Worm (Caenorhabditis elegans): Measurements from ENCODE around the gene clec-153.

The clec-153 gene

DNA sequence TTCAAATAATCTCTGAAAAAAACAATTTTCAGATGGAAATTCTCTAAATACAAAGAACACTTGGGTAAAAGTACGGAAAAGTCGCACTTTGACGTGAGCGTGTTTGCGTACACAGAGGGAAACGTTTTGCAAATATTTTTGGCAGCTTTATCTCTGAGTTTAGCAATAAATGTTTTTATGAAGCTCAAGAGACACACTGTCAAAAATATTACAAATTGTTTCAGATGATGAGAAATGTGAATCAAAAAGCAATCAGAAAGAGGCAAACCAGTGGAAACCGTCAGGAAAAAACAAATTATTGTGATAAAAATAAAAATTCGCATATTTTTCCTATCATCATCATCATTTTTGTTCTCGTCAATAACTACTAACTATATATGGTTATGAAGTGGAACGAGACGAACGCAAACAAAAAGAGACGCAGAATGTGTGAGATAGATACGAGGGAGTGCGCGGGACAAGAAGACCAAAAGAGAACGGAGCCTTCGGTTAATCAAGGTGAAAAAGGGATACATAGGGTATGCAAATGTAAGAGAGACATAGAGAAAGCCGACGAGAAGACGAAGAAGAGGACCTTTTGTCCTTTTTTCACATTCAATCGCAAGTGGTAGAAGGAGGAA lies 22.6 kb upstream of the clec-153 start, which contains the start of gene sel-2:
Gene sel-2 (minus strand): TSS at position 51 of the 620 bp plus-strand sequence.
- TF ChIP-seq ceh-9 (tag; optimal IDR thresholded peaks at IDR 0.05): no peak
- TF ChIP-seq pha-4 (tag; optimal IDR thresholded peaks at IDR 0.05): no peak
- TF ChIP-seq ceh-31 (tag; optimal IDR thresholded peaks at IDR 0.05): peak; percentile 67
- TF ChIP-seq C08G9.2 (tag; optimal IDR thresholded peaks at IDR 0.05): no peak
- no peak for TF ChIP-seq ceh-2 (tag; optimal IDR thresholded peaks at IDR 0.05)
- TF ChIP-seq unc-3 (GFP tag; conservative IDR thresholded peaks at IDR 0.05): no peak
- no peak for TF ChIP-seq unc-3 (tag; optimal IDR thresholded peaks at IDR 0.05)
- TF ChIP-seq ceh-24 (tag; optimal IDR thresholded peaks at IDR 0.05): no peak
- TF ChIP-seq nfya-1 (tag; optimal IDR thresholded peaks at IDR 0.05): peak; percentile 54
- peak; percentile 74 for TF ChIP-seq unc-42 (tag; optimal IDR thresholded peaks at IDR 0.05)
- no peak for TF ChIP-seq che-1 (tag; optimal IDR thresholded peaks at IDR 0.05)
- TF ChIP-seq ceh-48 (tag; optimal IDR thresholded peaks at IDR 0.05): no peak
- TF ChIP-seq tbx-2 (tag; optimal IDR thresholded peaks at IDR 0.05): peak; percentile 49

DNA sequence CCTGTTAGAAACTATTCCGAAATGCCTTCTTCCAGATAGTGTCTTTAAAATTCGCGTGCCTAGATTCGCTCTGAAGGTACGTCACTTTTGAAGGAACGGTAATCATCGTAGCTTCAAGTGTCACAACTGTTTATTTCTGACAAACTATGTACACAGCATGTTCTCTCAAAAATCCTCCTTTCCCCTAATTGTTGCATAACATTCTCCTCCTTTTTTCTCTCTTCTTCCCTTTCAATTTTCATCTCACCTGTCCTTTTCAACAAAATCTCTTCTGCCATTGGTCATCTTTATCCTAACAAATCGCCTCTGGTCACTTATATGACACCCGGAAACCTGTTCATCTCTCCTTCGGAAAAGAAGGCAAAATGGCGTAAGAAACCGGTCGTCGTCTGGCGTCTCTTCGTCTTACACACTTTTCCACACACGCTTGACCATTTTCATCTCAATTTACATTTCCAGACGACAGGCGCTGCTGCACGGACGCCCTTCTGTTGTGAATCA lies 18.9 kb upstream of the clec-153 start, which contains the start of gene lips-3:
Gene lips-3 (plus strand): TSS at position 458 of the 501 bp plus-strand sequence.
- TF ChIP-seq F13H6.1 (tag; optimal IDR thresholded peaks at IDR 0.05) (peak; percentile 1), hlh-6 (tag; optimal IDR thresholded peaks at IDR 0.05) (no peak)

DNA sequence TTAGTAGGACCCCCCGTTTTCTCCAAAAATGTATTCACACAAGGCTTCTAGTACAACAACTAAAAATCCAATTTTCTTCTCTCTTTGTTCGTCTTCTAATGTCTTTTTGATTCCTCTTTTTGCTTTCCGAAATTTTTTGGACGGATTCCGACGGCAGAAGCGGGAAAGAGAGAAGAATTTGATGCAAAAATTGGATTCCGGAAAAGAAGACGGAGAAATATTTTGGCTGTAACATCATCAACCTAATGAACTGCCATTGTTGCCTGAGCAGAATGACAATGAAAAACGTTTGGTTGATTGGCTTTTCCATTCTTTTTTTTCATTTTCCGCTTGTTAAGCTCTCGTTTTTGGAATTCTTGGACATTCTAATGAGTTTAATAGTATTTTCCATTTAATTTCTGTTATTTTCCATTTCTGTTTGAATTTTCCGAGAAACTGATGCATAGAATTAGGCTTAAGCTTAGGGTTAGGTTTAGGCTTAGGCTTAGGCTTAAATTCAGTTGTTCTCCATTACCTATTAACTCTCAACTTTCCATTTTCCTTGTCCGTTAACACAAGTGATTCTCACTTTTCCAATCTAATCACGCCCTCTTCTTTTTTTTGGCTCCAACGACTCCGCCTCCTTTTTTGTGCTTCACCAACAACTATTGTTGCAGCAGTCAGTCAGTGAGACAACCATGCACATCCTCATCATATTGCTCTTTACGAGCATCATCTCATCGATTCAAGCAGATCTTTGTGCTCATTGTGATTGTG lies 12.5 kb upstream of the clec-153 start, which contains the start of gene lron-5:
Gene lron-5 (plus strand): TSS at position 655 of the 756 bp plus-strand sequence.
- TF ChIP-seq odd-2 (tag; optimal IDR thresholded peaks at IDR 0.05): no peak
- TF ChIP-seq unc-42 (tag; optimal IDR thresholded peaks at IDR 0.05): peak; percentile 45

DNA sequence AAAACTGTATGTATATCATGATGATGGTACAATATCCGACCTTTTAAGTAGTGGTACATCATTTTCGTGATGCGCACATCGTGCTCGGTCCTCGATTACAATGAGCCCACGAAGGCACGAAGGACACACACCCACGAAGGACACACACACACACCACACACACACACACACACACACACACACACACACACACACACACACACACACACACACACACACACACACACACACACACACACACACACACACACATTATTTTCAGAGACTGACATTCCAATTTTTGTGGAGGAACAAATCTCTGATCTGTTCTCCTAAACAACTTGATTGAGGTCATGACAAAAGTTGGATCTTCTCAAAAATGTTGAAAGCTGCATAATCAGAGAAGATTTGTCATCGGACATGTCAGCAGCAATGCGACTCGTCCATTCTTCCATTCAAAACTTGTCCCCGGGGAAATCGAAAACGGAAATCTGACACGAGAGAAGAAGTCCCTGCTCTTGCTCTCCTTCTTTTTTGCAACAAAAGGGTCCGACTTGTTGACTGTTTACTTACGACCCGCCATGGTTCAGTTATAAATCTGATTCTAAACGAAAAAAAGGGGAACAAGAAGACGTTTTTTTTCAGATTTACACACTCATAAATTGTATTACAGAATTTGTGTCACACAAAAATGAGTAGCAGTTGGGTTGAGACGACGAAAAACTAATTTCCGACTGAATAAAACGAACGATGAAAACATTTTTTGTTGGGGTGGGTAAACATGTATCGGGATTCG lies 8.7 kb upstream of the clec-153 start:
- TF ChIP-seq sox-2 (GFP tag; IDR thresholded peaks at IDR 0.05): no peak
- no peak for TF ChIP-seq pat-9 (tag; optimal IDR thresholded peaks at IDR 0.05)
- no peak for TF ChIP-seq ceh-45 (GFP tag; IDR thresholded peaks at IDR 0.05)
- no peak for TF ChIP-seq T23F11.4 (GFP tag; optimal IDR thresholded peaks at IDR 0.05)
- TF ChIP-seq lim-6 (tag; optimal IDR thresholded peaks at IDR 0.05): no peak
- TF ChIP-seq tbx-7 (tag; optimal IDR thresholded peaks at IDR 0.05): no peak
- no peak for TF ChIP-seq C08G9.2 (tag; optimal IDR thresholded peaks at IDR 0.05)
- TF ChIP-seq hlh-30 (tag; optimal IDR thresholded peaks at IDR 0.05; ENCODE audit: insufficient read depth): no peak
- TF ChIP-seq unc-55 (GFP tag; optimal IDR thresholded peaks at IDR 0.05): no peak
- TF ChIP-seq hlh-6 (tag; optimal IDR thresholded peaks at IDR 0.05): no peak
- no peak for TF ChIP-seq ceh-34 (tag; optimal IDR thresholded peaks at IDR 0.05)
- TF ChIP-seq ref-2 (tag; optimal IDR thresholded peaks at IDR 0.05): no peak
- TF ChIP-seq unc-86 (tag; optimal IDR thresholded peaks at IDR 0.05): no peak
- TF ChIP-seq unc-42 (tag; optimal IDR thresholded peaks at IDR 0.05): peak; percentile 2
- TF ChIP-seq ets-4 (tag; optimal IDR thresholded peaks at IDR 0.05): no peak
- TF ChIP-seq eyg-1 (tag; optimal IDR thresholded peaks at IDR 0.05): no peak
- TF ChIP-seq nhr-232 (tag; optimal IDR thresholded peaks at IDR 0.05): no peak
- no peak for TF ChIP-seq syd-9 (tag; optimal IDR thresholded peaks at IDR 0.05)
- TF ChIP-seq sdc-2 (tag; optimal IDR thresholded peaks at IDR 0.05): no peak
- TF ChIP-seq zip-5 (tag; optimal IDR thresholded peaks at IDR 0.05): no peak
- TF ChIP-seq ceh-6 (GFP tag; optimal IDR thresholded peaks at IDR 0.05): peak; percentile 42
- no peak for TF ChIP-seq odd-2 (tag; optimal IDR thresholded peaks at IDR 0.05)
- no peak for TF ChIP-seq che-1 (tag; optimal IDR thresholded peaks at IDR 0.05)
- TF ChIP-seq gmeb-2 (tag; optimal IDR thresholded peaks at IDR 0.05): peak; percentile 28
- no peak for TF ChIP-seq ceh-31 (tag; optimal IDR thresholded peaks at IDR 0.05)
- TF ChIP-seq nfya-1 (tag; optimal IDR thresholded peaks at IDR 0.05): no peak
- TF ChIP-seq ceh-19 (GFP tag; optimal IDR thresholded peaks at IDR 0.05): peak; percentile 61
- no peak for TF ChIP-seq ceh-9 (tag; optimal IDR thresholded peaks at IDR 0.05)
- TF ChIP-seq hlh-8 (tag; optimal IDR thresholded peaks at IDR 0.05): no peak
- TF ChIP-seq K02D7.2 (tag; optimal IDR thresholded peaks at IDR 0.05): peak; percentile 46
- TF ChIP-seq K09A11.1 (tag; optimal IDR thresholded peaks at IDR 0.05; ENCODE audit: insufficient read depth): no peak
- peak; percentile 45 for TF ChIP-seq C38D4.7 (GFP tag; optimal IDR thresholded peaks at IDR 0.05)
- TF ChIP-seq ttx-3 (tag; optimal IDR thresholded peaks at IDR 0.05): no peak

All from whole organism, late embryonic.